Fruit fly (Drosophila melanogaster): ENCODE measurements around the gene Mettl3.

The Mettl3 gene

dm6 chr3R:24047998-24048511 is 16.1 kb downstream of the Mettl3 start, which contains the start of gene Rox8 (continued):
- TF ChIP-seq Nf-YB (GFP tag; optimal IDR thresholded peaks at IDR 0.05) (peak; percentile 22), CG13296 (GFP tag; optimal IDR thresholded peaks at IDR 0.05) (peak; percentile 45), Sry-δ (GFP tag; optimal IDR thresholded peaks at IDR 0.05) (peak; percentile 69), hkb (optimal IDR thresholded peaks at IDR 0.05) (peak; percentile 67), hkb (GFP tag; IDR thresholded peaks at IDR 0.05) (no peak), CG34376 (GFP tag; optimal IDR thresholded peaks at IDR 0.05) (peak; percentile 79), klu (GFP tag; IDR thresholded peaks at IDR 0.05) (no peak), nmo (GFP tag; optimal IDR thresholded peaks at IDR 0.05) (peak; percentile 68), CG12299 (tag; optimal IDR thresholded peaks at IDR 0.05) (peak; percentile 25), dpn (GFP tag; optimal IDR thresholded peaks at IDR 0.05) (peak; percentile 16 to 55), CG1602 (GFP tag; optimal IDR thresholded peaks at IDR 0.05) (peak; percentile 14), ci (GFP tag; IDR thresholded peaks at IDR 0.05) (no peak), phol (tag; optimal IDR thresholded peaks at IDR 0.05) (peak; percentile 99), Nf-YC (tag; optimal IDR thresholded peaks at IDR 0.05) (peak; percentile 68), CG2202 (tag; optimal IDR thresholded peaks at IDR 0.05) (no peak), ara (GFP tag; IDR thresholded peaks at IDR 0.05) (0 out of 2 replicates have a peak, but pooled peaks have one; percentile 12), lola (GFP tag; optimal IDR thresholded peaks at IDR 0.05) (peak in 1 of 3 experiments; percentile 3), CG17385 (GFP tag; optimal IDR thresholded peaks at IDR 0.05) (peak; percentile 0), CG14860 (GFP tag; IDR thresholded peaks at IDR 0.05; ENCODE audit: partially characterized antibody) (peak; percentile 44; the same call in 1 of the 3 replicates), zfh2 (GFP tag; optimal IDR thresholded peaks at IDR 0.05) (peak; percentile 24), bbx (GFP tag; IDR thresholded peaks at IDR 0.05; ENCODE audit: partially characterized antibody) (peak; percentile 66), CG7271 (tag; optimal IDR thresholded peaks at IDR 0.05) (no peak), CoRest (tag; optimal IDR thresholded peaks at IDR 0.05) (peak; percentile 44), usp (GFP tag; optimal IDR thresholded peaks at IDR 0.05) (no peak), gro (GFP tag; optimal IDR thresholded peaks at IDR 0.05) (peak; percentile 29), NfI (GFP tag; optimal IDR thresholded peaks at IDR 0.05) (peak; percentile 23), Oli (tag; optimal IDR thresholded peaks at IDR 0.05) (no peak), crc (GFP tag; optimal IDR thresholded peaks at IDR 0.05) (no peak), CG15696 (tag; optimal IDR thresholded peaks at IDR 0.05) (peak; percentile 24), D19A (tag; optimal IDR thresholded peaks at IDR 0.05) (peak; percentile 38), CG12391 (tag; optimal IDR thresholded peaks at IDR 0.05) (peak; percentile 44), sens-2 (GFP tag; IDR thresholded peaks at IDR 0.05) (no peak), CG13894 (tag; optimal IDR thresholded peaks at IDR 0.05) (peak; percentile 69), CG1603 (tag; optimal IDR thresholded peaks at IDR 0.05) (peak; percentile 62), gt (GFP tag; IDR thresholded peaks at IDR 0.05) (no peak), CG6654 (GFP tag; optimal IDR thresholded peaks at IDR 0.05) (no peak), CG2712 (tag; optimal IDR thresholded peaks at IDR 0.05) (peak; percentile 50), aop (GFP tag; IDR thresholded peaks at IDR 0.05) (no peak), jumu (GFP tag; optimal IDR thresholded peaks at IDR 0.05) (peak; percentile 48), CG31388 (GFP tag; optimal IDR thresholded peaks at IDR 0.05) (no peak), MESR4 (GFP tag; optimal IDR thresholded peaks at IDR 0.05) (peak; percentile 18), gfzf (GFP tag; optimal IDR thresholded peaks at IDR 0.05) (peak; percentile 51), Mes4 (GFP tag; optimal IDR thresholded peaks at IDR 0.05) (peak; percentile 14), CG13424 (tag; optimal IDR thresholded peaks at IDR 0.05) (peak; percentile 62), Dll (GFP tag; IDR thresholded peaks at IDR 0.05; ENCODE audit: partially characterized antibody) (peak; percentile 66; the same call in 3 of the 4 replicates), CG1529 (GFP tag; optimal IDR thresholded peaks at IDR 0.05) (peak; percentile 25), Spps (tag; optimal IDR thresholded peaks at IDR 0.05) (peak; percentile 21), CG8089 (GFP tag; optimal IDR thresholded peaks at IDR 0.05) (peak; percentile 4), CG7556 (GFP tag; optimal IDR thresholded peaks at IDR 0.05) (no peak), Scr (GFP tag; IDR thresholded peaks at IDR 0.05; ENCODE audit: partially characterized antibody) (peak; percentile 56)

Measured in whole organism, embryonic.